Worm (Caenorhabditis elegans) whole organism, young adult: Measurements from ENCODE around the gene C17A2.3.
"Not testable (repeated sequence)": the region's sequence is repeated elsewhere in the genome, so short reads cannot be mapped to it uniquely, and the experiment has no call there.

ENCODE experiments used
- B0019.2 ChIP-seq: fragments of 200-800 bp; sonication (Bioruptor generic); conservative IDR thresholded peaks from 2 replicates; pipeline ENCODE4 v1.3.6; 2022; ENCODE audit warnings: missing genetic modification reagents, missing genetic modification characterization, missing compliant biosample characterization
- C06A6.2 ChIP-seq: fragments of 200-800 bp; sonication (Bioruptor generic); conservative IDR thresholded peaks from 2 replicates; pipeline ENCODE4 v1.3.6; 2022; ENCODE audit warnings: missing genetic modification characterization, missing compliant biosample characterization
- D2030.7 ChIP-seq: fragments of 200-800 bp; sonication (Bioruptor generic); IDR thresholded peaks from 2 replicates; pipeline ENCODE4 v1.3.6; 2022; ENCODE audit warnings: missing genetic modification reagents, missing genetic modification characterization, missing compliant biosample characterization
- K11D2.4 ChIP-seq: fragments of 200-800 bp; sonication (Bioruptor generic); IDR thresholded peaks from 2 replicates; pipeline ENCODE4 v1.3.6; 2022; ENCODE audit warnings: missing genetic modification reagents, missing genetic modification characterization, missing compliant biosample characterization
- Y67H2A.10 ChIP-seq: fragments of 200-800 bp; sonication (Bioruptor generic); conservative IDR thresholded peaks from 2 replicates; pipeline ENCODE4 v1.3.6; 2022; ENCODE audit warnings: missing genetic modification reagents, missing genetic modification characterization, missing compliant biosample characterization
- aptf-2 ChIP-seq: fragments of 200-800 bp; sonication (Bioruptor generic); conservative IDR thresholded peaks from 2 replicates; pipeline ENCODE4 v1.3.6; 2022; ENCODE audit warnings: missing genetic modification reagents, missing genetic modification characterization, missing compliant biosample characterization
- atf-7 ChIP-seq: sonication (generic microtip); optimal IDR thresholded peaks from 2 replicates; lab custom pipeline; 2017; ENCODE audit warnings: mild to moderate bottlenecking, missing genetic modification characterization, missing compliant biosample characterization
- attf-5 ChIP-seq: fragments of 200-800 bp; sonication (Bioruptor generic); optimal IDR thresholded peaks from 2 replicates; lab custom pipeline; 2018; ENCODE audit warnings: mild to moderate bottlenecking, missing genetic modification characterization, missing compliant biosample characterization
- bed-2 ChIP-seq: fragments of 200-800 bp; sonication (Bioruptor generic); IDR thresholded peaks from 2 replicates; pipeline ENCODE4 v1.3.6; 2022; ENCODE audit warnings: missing genetic modification reagents, missing genetic modification characterization, missing compliant biosample characterization
- ccch-3 ChIP-seq: fragments of 200-800 bp; sonication (Bioruptor generic); optimal IDR thresholded peaks from 2 replicates; lab custom pipeline; 2018; ENCODE audit warnings: mild to moderate bottlenecking, missing genetic modification characterization, missing compliant biosample characterization
- cebp-1 ChIP-seq, 2 experiments: fragments of 200-800 bp in 1 of 2; sonication (Bioruptor generic) in 1 of 2; sonication (generic microtip) in 1 of 2; IDR thresholded peaks in 1 of 2; optimal IDR thresholded peaks in 1 of 2; 2 replicates each; pipeline versions ENCODE4 v1.3.6 to Lab custom; 2017 to 2022; ENCODE audit warnings: missing compliant biosample characterization in 2 of 2, missing genetic modification characterization in 2 of 2, mild to moderate bottlenecking in 1 of 2, missing genetic modification reagents in 1 of 2, moderate library complexity in 1 of 2
- ceh-27 ChIP-seq: fragments of 200-800 bp; sonication (Bioruptor generic); optimal IDR thresholded peaks from 2 replicates; lab custom pipeline; 2018; ENCODE audit warnings: mild to moderate bottlenecking, missing genetic modification characterization, moderate library complexity, missing compliant biosample characterization
- dox-1 ChIP-seq: fragments of 200-800 bp; sonication (Bioruptor generic); IDR thresholded peaks from 2 replicates; pipeline ENCODE4 v1.3.6; 2022; ENCODE audit warnings: missing genetic modification reagents, missing genetic modification characterization, missing compliant biosample characterization
- efl-1 ChIP-seq: fragments of 150-350 bp; optimal IDR thresholded peaks from 2 replicates; lab custom pipeline; 2014; ENCODE audit warnings: missing biosample characterization, missing genetic modification reagents, missing genetic modification characterization
- ets-4 ChIP-seq: fragments of 200-800 bp; sonication (Bioruptor generic); optimal IDR thresholded peaks from 2 replicates; lab custom pipeline; 2018; ENCODE audit warnings: mild to moderate bottlenecking, missing genetic modification characterization, missing compliant biosample characterization
- fkh-3 ChIP-seq: sonication (generic microtip); optimal IDR thresholded peaks from 2 replicates; lab custom pipeline; 2016; ENCODE audit warnings: mild to moderate bottlenecking, missing genetic modification characterization, missing compliant biosample characterization
- hmg-1.2 ChIP-seq: fragments of 200-800 bp; sonication (Bioruptor generic); IDR thresholded peaks from 2 replicates; pipeline ENCODE4 v1.3.6; 2022; ENCODE audit warnings: missing genetic modification reagents, missing genetic modification characterization, missing compliant biosample characterization
- let-526 ChIP-seq: fragments of 200-800 bp; sonication (Bioruptor generic); IDR thresholded peaks from 2 replicates; pipeline ENCODE4 v1.3.6; 2022; ENCODE audit warnings: missing genetic modification reagents, missing genetic modification characterization, missing compliant biosample characterization
- lir-1 ChIP-seq: fragments of 200-800 bp; sonication (Bioruptor generic); conservative IDR thresholded peaks from 2 replicates; pipeline ENCODE4 v1.3.6; 2022; ENCODE audit warnings: missing genetic modification reagents, missing genetic modification characterization, missing compliant biosample characterization
- madf-6 ChIP-seq: fragments of 200-800 bp; sonication (Bioruptor generic); IDR thresholded peaks from 2 replicates; pipeline ENCODE4 v1.3.6; 2022; ENCODE audit warnings: missing genetic modification reagents, missing genetic modification characterization, missing compliant biosample characterization
- mcd-1 ChIP-seq: fragments of 200-800 bp; sonication (Bioruptor generic); IDR thresholded peaks from 2 replicates; pipeline ENCODE4 v1.3.6; 2022; ENCODE audit warnings: missing genetic modification reagents, missing genetic modification characterization, missing compliant biosample characterization
- mes-4 ChIP-seq: sonication (generic microtip); optimal IDR thresholded peaks from 2 replicates; lab custom pipeline; 2016; ENCODE audit warnings: missing genotype, missing genetic modification characterization, missing compliant biosample characterization
- nfya-2 ChIP-seq: fragments of 200-800 bp; sonication (Bioruptor generic); IDR thresholded peaks from 2 replicates; pipeline ENCODE4 v1.3.6; 2022; ENCODE audit warnings: missing genetic modification reagents, missing genetic modification characterization, missing compliant biosample characterization
- nhr-80 ChIP-seq: sonication (generic microtip); optimal IDR thresholded peaks from 2 replicates; lab custom pipeline; 2016; ENCODE audit warnings: missing genetic modification characterization, missing compliant biosample characterization
- nhr-90 ChIP-seq: sonication (generic microtip); optimal IDR thresholded peaks from 2 replicates; lab custom pipeline; 2016; ENCODE audit warnings: missing genotype, mild to moderate bottlenecking, missing genetic modification characterization, missing compliant biosample characterization
- pbrm-1 ChIP-seq: fragments of 200-800 bp; sonication (Bioruptor generic); IDR thresholded peaks from 2 replicates; pipeline ENCODE4 v1.3.6; 2022; ENCODE audit warnings: missing genetic modification reagents, missing genetic modification characterization, missing compliant biosample characterization
- pha-4 ChIP-seq: fragments of 150-350 bp; sonication (generic microtip); optimal IDR thresholded peaks from 2 replicates; lab custom pipeline; 2014; ENCODE audit warnings: missing biosample characterization, missing genetic modification reagents, missing genetic modification characterization
- xnd-1 ChIP-seq: sonication (generic microtip); optimal IDR thresholded peaks from 2 replicates; lab custom pipeline; 2016; ENCODE audit warnings: missing genotype, missing genetic modification reagents, missing genetic modification characterization, missing compliant biosample characterization
- zfh-2 ChIP-seq: fragments of 200-800 bp; sonication (Bioruptor generic); conservative IDR thresholded peaks from 2 replicates; pipeline ENCODE4 v1.3.6; 2022; ENCODE audit warnings: missing genetic modification reagents, missing genetic modification characterization, missing compliant biosample characterization
- ztf-18 ChIP-seq: sonication (generic microtip); optimal IDR thresholded peaks from 2 replicates; lab custom pipeline; 2016; ENCODE audit warnings: missing genotype, mild to moderate bottlenecking, missing genetic modification characterization, missing compliant biosample characterization
- ztf-28 ChIP-seq: fragments of 200-800 bp; sonication (Bioruptor generic); IDR thresholded peaks from 2 replicates; pipeline ENCODE4 v1.3.6; 2022; ENCODE audit warnings: missing genetic modification reagents, missing genetic modification characterization, missing compliant biosample characterization

Gene C17A2.3

ce11 chrII:3815445-3816208, 27.8 kb upstream of the C17A2.3 start:
- peak; percentile 13 for TF ChIP-seq ets-4
- peak; percentile 71 for TF ChIP-seq nhr-80 (tag; lab: Kevin White, UChicago)
- TF ChIP-seq cebp-1 (GFP tag; IDR thresholded peaks at IDR 0.05; lab: Robert Waterston, UW), result no peak
- no peak for TF ChIP-seq cebp-1 (tag; optimal IDR thresholded peaks at IDR 0.05; lab: Kevin White, UChicago)
- TF ChIP-seq, all 124 proteins: peak for 2

DNA sequence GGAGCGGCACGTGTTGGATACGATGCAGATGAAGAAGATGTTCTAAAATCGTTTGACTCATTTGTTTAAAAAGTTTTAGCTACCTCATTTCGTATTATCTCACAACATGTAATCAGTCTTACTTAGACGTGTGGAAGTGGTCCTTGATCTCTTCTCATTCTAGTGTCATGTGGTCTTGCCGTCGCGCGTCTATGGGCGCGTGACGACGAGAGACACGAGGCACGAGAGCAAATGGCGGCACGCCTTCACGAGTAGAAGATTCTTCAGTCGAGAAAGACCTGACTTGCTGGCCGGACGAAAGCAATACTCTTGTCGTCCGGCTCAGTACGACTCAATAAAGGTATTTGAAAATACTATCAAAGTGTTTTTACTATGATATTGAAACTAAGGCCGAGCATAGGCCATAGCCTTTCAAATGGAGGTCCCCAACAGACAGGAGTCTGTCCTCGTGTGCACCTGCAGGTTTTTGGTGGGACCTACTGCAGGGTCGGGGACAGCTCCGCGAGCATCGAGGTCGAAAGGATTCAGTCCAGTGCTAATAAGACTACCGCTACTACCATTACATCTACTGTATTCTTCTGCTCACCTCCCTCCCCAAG, 27.1 kb upstream of the C17A2.3 start, which contains the start of gene fbxa-24:
TSS of gene fbxa-24 (plus strand) at position 276 of the 599 bp plus-strand sequence.
- TF ChIP-seq C06A6.2 (peak; percentile 29; the same call in 1 of the 2 replicates), ceh-27 (GFP tag; lab: Kevin White, UChicago) (peak; percentile 54), K11D2.4 (0 out of 2 replicates have a peak, but pooled peaks have one; percentile 31), zfh-2 (0 out of 2 replicates have a peak, but pooled peaks have one; percentile 20), let-526 (GFP tag; lab: Robert Waterston, UW) (0 out of 2 replicates have a peak, but pooled peaks have one; percentile 25), cebp-1 (tag; optimal IDR thresholded peaks at IDR 0.05; lab: Kevin White, UChicago) (peak; percentile 12), pbrm-1 (GFP tag; lab: Robert Waterston, UW) (peak; percentile 35; the same call in 1 of the 2 replicates), mcd-1 (GFP tag; lab: Robert Waterston, UW) (peak; percentile 55)
- TF ChIP-seq cebp-1 (GFP tag; IDR thresholded peaks at IDR 0.05; lab: Robert Waterston, UW), result not testable (repeated sequence)

ce11 chrII:3821248-3821647, 22.2 kb upstream of the C17A2.3 start, which contains the start of gene F54D10.7:
Gene F54D10.7, minus strand, starts transcription at chrII:3821296.
- peak; percentile 63 for TF ChIP-seq efl-1 (GFP tag; lab: Kevin White, UChicago)
- no peak for TF ChIP-seq D2030.7
- 0 out of 2 replicates have a peak, but pooled peaks have one; percentile 15 for TF ChIP-seq madf-6 (GFP tag; lab: Robert Waterston, UW)
- TF ChIP-seq atf-7, result no peak
- peak; percentile 86 for TF ChIP-seq aptf-2 (GFP tag; lab: Robert Waterston, UW)

- TF ChIP-seq hmg-1.2 (GFP tag; lab: Robert Waterston, UW), result no peak
- TF ChIP-seq pha-4 (tag; lab: Kevin White, UChicago), result no peak
Measured at ce11 chrII:3823855-3824254, 19.6 kb upstream of the C17A2.3 start, which contains the start of gene skr-15. Gene skr-15, plus strand, starts transcription at chrII:3824155.

- no peak for TF ChIP-seq B0019.2 (GFP tag; lab: Robert Waterston, UW)
- no peak for TF ChIP-seq ets-4
- TF ChIP-seq Y67H2A.10, result no peak
- TF ChIP-seq bed-2 (GFP tag; lab: Robert Waterston, UW), result no peak
- no peak for TF ChIP-seq D2030.7
- TF ChIP-seq, all 124 proteins: peak for 0
Measured at ce11 chrII:3827801-3828200, 15.6 kb upstream of the C17A2.3 start, which contains the start of gene F54D10.8. Gene F54D10.8, minus strand, starts transcription at chrII:3827901.

DNA sequence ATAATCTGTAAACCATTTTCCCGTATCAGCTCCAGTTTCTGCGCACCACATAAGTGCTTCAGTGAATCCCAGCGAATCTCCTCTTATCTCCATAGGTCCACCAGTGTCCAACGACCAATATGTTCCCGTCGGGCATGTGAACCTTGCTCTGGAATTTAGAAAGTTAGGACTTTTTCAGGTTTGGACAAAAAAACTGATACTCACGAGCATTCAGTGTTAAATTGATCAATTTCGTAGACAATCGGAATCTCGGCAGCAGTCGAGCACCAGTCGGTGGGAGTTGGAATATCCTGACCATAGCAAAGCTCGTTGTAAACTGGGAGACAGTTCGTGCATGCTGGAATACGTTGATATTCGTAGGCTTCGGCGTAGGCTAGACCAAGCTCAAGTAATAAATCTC, 13.8 kb upstream of the C17A2.3 start:
- TF ChIP-seq madf-6 (GFP tag; lab: Robert Waterston, UW), result no peak
- no peak for TF ChIP-seq mes-4
- no peak for TF ChIP-seq xnd-1 (tag; lab: Kevin White, UChicago)
- no peak for TF ChIP-seq ccch-3 (GFP tag; lab: Kevin White, UChicago)
- no peak for TF ChIP-seq ets-4
- TF ChIP-seq attf-5, result no peak
- no peak for TF ChIP-seq dox-1
- TF ChIP-seq nfya-2, result no peak
- no peak for TF ChIP-seq lir-1
- TF ChIP-seq nhr-90 (tag; lab: Kevin White, UChicago), result no peak
- no peak for TF ChIP-seq fkh-3
- no peak for TF ChIP-seq ztf-28 (GFP tag; lab: Robert Waterston, UW)
- TF ChIP-seq ztf-18 (tag; lab: Kevin White, UChicago), result no peak
